Worm (Caenorhabditis elegans): ENCODE measurements around the gene Y41D4B.4.

DNA sequence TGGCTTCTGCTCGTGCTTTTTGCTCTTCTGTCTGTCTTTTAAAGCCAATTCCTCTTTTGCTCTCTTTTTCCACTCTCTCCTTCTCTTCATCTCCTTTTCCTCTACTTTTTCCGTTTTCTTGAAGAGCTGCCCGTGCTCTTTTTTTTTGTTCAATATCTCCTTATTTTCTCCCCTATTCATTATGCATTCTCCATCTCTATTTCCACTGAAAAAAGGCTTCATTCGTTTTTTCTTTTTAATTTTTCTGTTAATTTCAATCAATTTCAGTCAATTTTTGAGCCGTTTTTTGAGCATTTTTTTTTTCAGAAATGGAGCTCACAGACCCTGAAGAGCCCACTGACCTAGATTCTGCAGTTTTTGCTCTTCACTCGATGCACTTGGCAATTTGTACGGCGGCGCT, 12.5 kb downstream of the Y41D4B.4 start, which contains the start of gene Y41D4B.1:
- TF ChIP-seq him-1 (tag; optimal IDR thresholded peaks at IDR 0.05) = no peak
- no peak for TF ChIP-seq W03F9.2 (tag; optimal IDR thresholded peaks at IDR 0.05)
- TF ChIP-seq dao-5 (tag; optimal IDR thresholded peaks at IDR 0.05) = no peak

Data from whole organism, L4/young adult.